Worm (Caenorhabditis elegans): ENCODE measurements around the gene F22E5.20.

DNA sequence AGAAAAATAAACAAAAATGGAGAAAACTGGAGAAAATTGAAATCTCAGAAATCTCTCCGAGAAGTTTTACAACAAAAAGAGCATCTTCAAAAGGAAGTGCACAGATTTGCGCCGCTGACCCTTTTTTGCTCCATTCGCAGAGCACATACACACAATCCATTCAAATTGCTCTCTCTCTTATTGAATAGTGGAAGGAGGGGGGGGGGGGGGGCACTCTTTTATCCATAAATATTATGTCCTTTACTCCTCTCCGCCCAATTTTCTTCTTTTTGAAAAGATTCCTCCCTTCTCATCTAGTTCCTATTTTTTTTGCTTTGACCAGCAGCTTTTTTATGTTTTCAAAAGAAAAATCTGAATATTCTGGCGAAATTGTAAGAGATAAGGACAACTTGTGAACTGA lies 21.6 kb upstream of the F22E5.20 start:
- TF ChIP-seq dpl-1 (GFP tag; optimal IDR thresholded peaks at IDR 0.05) (no peak), nhr-85 (tag) (no peak), snpc-4 (tag; optimal IDR thresholded peaks at IDR 0.05) (no peak), aly-2 (tag; optimal IDR thresholded peaks at IDR 0.05) (no peak), ceh-82 (tag; optimal IDR thresholded peaks at IDR 0.05) (no peak), ama-1 (optimal IDR thresholded peaks at IDR 0.05) (no peak)

All from whole organism, L1 larva.